Worm (Caenorhabditis elegans) whole organism, L2 larva: ENCODE results near the gene C11H1.9.

Experiments
- elt-3 ChIP-seq: sonication (generic microtip); optimal IDR thresholded peaks from 2 replicates; lab custom pipeline; 2017; ENCODE audit warnings: missing biosample characterization, missing genetic modification characterization
- gmeb-1 ChIP-seq: fragments of 150-350 bp; optimal IDR thresholded peaks from 2 replicates; lab custom pipeline; 2014; ENCODE audit warnings: missing biosample characterization, missing genetic modification characterization
- nhr-10 ChIP-seq: sonication (generic microtip); optimal IDR thresholded peaks from 2 replicates; lab custom pipeline; 2017; ENCODE audit warnings: missing biosample characterization, missing genetic modification characterization
- nhr-12 ChIP-seq: fragments of 150-350 bp; optimal IDR thresholded peaks from 2 replicates; lab custom pipeline; 2014; ENCODE audit warnings: missing biosample characterization, missing genetic modification characterization
- unc-39 ChIP-seq: fragments of 150-350 bp; optimal IDR thresholded peaks from 2 replicates; lab custom pipeline; 2014; ENCODE audit warnings: missing biosample characterization, missing genetic modification characterization
- unc-62 ChIP-seq: fragments of 150-350 bp; optimal IDR thresholded peaks from 2 replicates; lab custom pipeline; 2014; ENCODE audit warnings: missing biosample characterization, missing genetic modification reagents, missing genetic modification characterization

DNA sequence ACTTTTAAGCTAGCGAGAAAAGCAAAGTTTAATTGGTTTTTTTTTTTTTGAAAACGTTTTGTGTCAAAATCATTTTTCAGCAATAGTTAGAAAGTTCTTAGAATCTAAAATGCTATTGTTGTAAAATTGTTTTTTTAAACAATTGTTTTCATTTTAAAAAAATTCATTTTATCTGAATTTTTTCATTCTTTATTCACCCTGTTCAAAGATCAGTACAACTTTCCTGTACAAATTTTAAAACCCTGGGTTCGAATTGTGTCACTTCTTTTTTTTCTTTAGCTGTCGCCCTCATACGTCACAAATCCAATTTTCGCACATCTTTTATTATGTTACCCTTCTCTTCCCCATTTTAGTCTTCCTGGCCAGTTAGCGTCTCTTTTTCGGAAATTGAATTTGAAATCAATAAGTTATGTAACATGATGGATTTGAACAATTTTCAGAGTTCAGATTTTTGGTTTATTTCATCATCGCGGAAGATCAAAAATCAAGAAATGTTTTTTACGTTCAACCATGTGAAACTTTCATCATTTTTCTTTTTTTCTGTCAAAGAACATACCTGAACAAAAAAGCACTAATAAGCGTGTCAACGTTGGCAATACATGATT lies 36.6 kb upstream of the C11H1.9 start:
- TF ChIP-seq nhr-10 (tag; lab: Kevin White, UChicago): no peak
- no peak for TF ChIP-seq unc-39
- no peak for TF ChIP-seq elt-3 (tag; lab: Kevin White, UChicago)
- TF ChIP-seq unc-62 (GFP tag; lab: Kevin White, UChicago): no peak
- TF ChIP-seq nhr-12 (tag; lab: Kevin White, UChicago): no peak
- TF ChIP-seq gmeb-1 (tag; lab: Kevin White, UChicago): no peak
